Worm (Caenorhabditis elegans) whole organism, L2 larva: ENCODE results near the gene unc-84.

ENCODE experiments used
- ama-1 ChIP-seq: fragments of 150-350 bp; optimal IDR thresholded peaks from 2 replicates; lab custom pipeline; 2018; ENCODE audit warnings: inconsistent platforms
- egl-27 ChIP-seq: sonication (generic microtip); optimal IDR thresholded peaks from 3 replicates; lab custom pipeline; 2017; ENCODE audit warnings: missing biosample characterization, missing genetic modification reagents, missing genetic modification characterization
- nhr-23 ChIP-seq: fragments of 150-350 bp; optimal IDR thresholded peaks from 2 replicates; lab custom pipeline; 2014; ENCODE audit warnings: missing biosample characterization, missing genetic modification reagents, missing genetic modification characterization
- ztf-11 ChIP-seq: sonication (generic microtip); optimal IDR thresholded peaks from 2 replicates; lab custom pipeline; 2017; ENCODE audit warnings: missing biosample characterization, missing genetic modification characterization

DNA sequence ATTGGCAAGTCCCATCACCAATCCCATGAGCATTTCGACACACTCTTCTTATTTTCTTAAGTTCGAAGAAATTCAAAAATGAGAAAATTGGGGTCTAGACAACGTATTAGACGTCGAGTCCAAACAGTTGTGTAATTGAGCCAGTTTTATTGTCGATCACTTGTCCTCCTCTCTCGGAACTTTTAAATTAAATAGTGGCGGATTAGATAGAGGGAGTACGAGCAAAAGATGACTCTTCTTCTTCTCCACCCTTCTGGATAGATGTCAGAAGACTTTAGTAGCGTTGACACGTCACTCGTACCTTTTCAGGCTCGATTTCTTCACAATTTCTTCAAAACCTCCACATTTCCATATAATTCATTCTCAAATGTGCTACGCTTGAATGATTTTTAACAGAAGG, 30.6 kb downstream of the unc-84 start:
- no peak for TF ChIP-seq nhr-23 (tag; lab: Kevin White, UChicago)
- no peak for TF ChIP-seq ama-1 (lab: Kevin White, UChicago)
- TF ChIP-seq ztf-11 (tag; lab: Kevin White, UChicago): no peak
- TF ChIP-seq egl-27 (tag; lab: Kevin White, UChicago): no peak
